Fruit fly (Drosophila melanogaster) whole organism, embryonic: ENCODE data around the gene CG34149.

Experiments
- CG10147 ChIP-seq: fragments of 200-800 bp; sonication (Bioruptor generic); optimal IDR thresholded peaks from 2 replicates; lab custom pipeline; 2019; ENCODE audit warnings: missing biosample characterization, mild to moderate bottlenecking, missing genetic modification characterization, moderate library complexity
- CG10366 ChIP-seq: fragments of 200-800 bp; sonication (Bioruptor generic); IDR thresholded peaks from 2 replicates; pipeline ENCODE4 v1.3.6; 2022; ENCODE audit warnings: missing biosample characterization, missing genetic modification characterization
- CG11247 ChIP-seq: fragments of 200-800 bp; sonication (Bioruptor generic); IDR thresholded peaks from 2 replicates; pipeline ENCODE4 v1.3.6; 2022; ENCODE audit warnings: missing biosample characterization, missing genetic modification characterization
- CG15514 ChIP-seq: fragments of 200-800 bp; sonication (Bioruptor generic); optimal IDR thresholded peaks from 3 replicates; lab custom pipeline; 2017; ENCODE audit warnings: missing biosample characterization, missing genetic modification characterization, mild to moderate bottlenecking, moderate library complexity, missing genetic modification reagents
- CG18011 ChIP-seq: fragments of 200-800 bp; sonication (Bioruptor generic); optimal IDR thresholded peaks from 2 replicates; lab custom pipeline; 2017; ENCODE audit warnings: missing biosample characterization, missing genetic modification characterization, mild to moderate bottlenecking, moderate library complexity, missing genotype
- CG18764 ChIP-seq: fragments of 200-800 bp; sonication (Bioruptor generic); optimal IDR thresholded peaks from 3 replicates; lab custom pipeline; 2016; ENCODE audit warnings: missing biosample characterization, missing genetic modification characterization
- CG2116 ChIP-seq: fragments of 200-800 bp; sonication (Bioruptor generic); optimal IDR thresholded peaks from 3 replicates; lab custom pipeline; 2018; ENCODE audit warnings: missing biosample characterization, mild to moderate bottlenecking, missing genetic modification characterization
- CG2678 ChIP-seq: fragments of 200-800 bp; sonication (Bioruptor generic); optimal IDR thresholded peaks from 3 replicates; lab custom pipeline; 2019; ENCODE audit warnings: missing biosample characterization, mild to moderate bottlenecking, missing genetic modification characterization, moderate library complexity
- CG32532 ChIP-seq: fragments of 200-800 bp; sonication (Bioruptor generic); IDR thresholded peaks from 2 replicates; pipeline ENCODE4 v1.3.6; 2022; ENCODE audit warnings: missing biosample characterization, missing genetic modification characterization
- CG32772 ChIP-seq: fragments of 200-800 bp; sonication (Bioruptor generic); IDR thresholded peaks from 2 replicates; pipeline ENCODE4 v1.3.6; 2022; ENCODE audit warnings: missing biosample characterization, missing genetic modification characterization
- CG34376 ChIP-seq: fragments of 200-800 bp; sonication (Bioruptor generic); optimal IDR thresholded peaks from 2 replicates; lab custom pipeline; 2018; ENCODE audit warnings: missing biosample characterization, mild to moderate bottlenecking, missing genetic modification characterization
- CG6813 ChIP-seq: fragments of 200-800 bp; sonication (Bioruptor generic); optimal IDR thresholded peaks from 2 replicates; lab custom pipeline; 2017; ENCODE audit warnings: missing biosample characterization, missing genetic modification characterization, mild to moderate bottlenecking, moderate library complexity, missing genetic modification reagents
- CG7839 ChIP-seq: fragments of 200-800 bp; sonication (Bioruptor generic); optimal IDR thresholded peaks from 3 replicates; lab custom pipeline; 2018; ENCODE audit warnings: missing biosample characterization, mild to moderate bottlenecking, missing genetic modification characterization, moderate library complexity
- CG8924 ChIP-seq: fragments of 200-800 bp; optimal IDR thresholded peaks from 3 replicates; lab custom pipeline; 2019; ENCODE audit warnings: missing biosample characterization, mild to moderate bottlenecking, missing genetic modification characterization, moderate library complexity
- CG9437 ChIP-seq: fragments of 200-800 bp; sonication (Bioruptor generic); optimal IDR thresholded peaks from 2 replicates; lab custom pipeline; 2018; ENCODE audit warnings: missing biosample characterization, mild to moderate bottlenecking, missing genetic modification characterization
- CG9727 ChIP-seq: fragments of 200-800 bp; sonication (Bioruptor generic); optimal IDR thresholded peaks from 3 replicates; lab custom pipeline; 2017; ENCODE audit warnings: missing biosample characterization, mild to moderate bottlenecking, missing genetic modification characterization
- Ets65A ChIP-seq: fragments of 200-800 bp; sonication (Bioruptor generic); peaks from one replicate; lab custom pipeline; 2016; ENCODE audit warnings: missing biosample characterization, missing genetic modification characterization
- Ets97D ChIP-seq: fragments of 200-800 bp; sonication (Bioruptor generic); optimal IDR thresholded peaks from 3 replicates; lab custom pipeline; 2016; ENCODE audit warnings: missing biosample characterization, missing genetic modification characterization
- HmgD ChIP-seq: fragments of 200-800 bp; sonication (Bioruptor generic); optimal IDR thresholded peaks from 3 replicates; lab custom pipeline; 2016; ENCODE audit warnings: missing biosample characterization, missing genetic modification characterization
- Hmr ChIP-seq: fragments of 200-800 bp; sonication (Bioruptor generic); optimal IDR thresholded peaks from 3 replicates; lab custom pipeline; 2017; ENCODE audit warnings: mild to moderate bottlenecking, missing biosample characterization, missing genetic modification reagents, missing genetic modification characterization
- Hr3 ChIP-seq: fragments of 200-800 bp; sonication (Bioruptor generic); optimal IDR thresholded peaks from 3 replicates; lab custom pipeline; 2016; ENCODE audit warnings: missing biosample characterization, missing genetic modification characterization
- Med ChIP-seq: fragments of 200-800 bp; sonication (Bioruptor generic); peaks from one replicate; lab custom pipeline; 2016; ENCODE audit warnings: missing biosample characterization, missing genetic modification characterization, mild to moderate bottlenecking, inconsistent platforms, moderate library complexity
- Mes4 ChIP-seq: fragments of 200-800 bp; sonication (Bioruptor generic); optimal IDR thresholded peaks from 2 replicates; lab custom pipeline; 2016; ENCODE audit warnings: missing biosample characterization, missing genetic modification characterization
- NC2β ChIP-seq: fragments of 200-800 bp; sonication (Bioruptor generic); optimal IDR thresholded peaks from 2 replicates; lab custom pipeline; 2016; ENCODE audit warnings: missing biosample characterization, missing genetic modification characterization
- Pdp1 ChIP-seq, 2 experiments: fragments of 200-800 bp; sonication (Bioruptor generic); optimal IDR thresholded peaks; 3 replicates each; lab custom pipeline; 2016; ENCODE audit warnings: missing biosample characterization in 2 of 2, missing genetic modification characterization in 2 of 2, mild to moderate bottlenecking in 1 of 2, moderate library complexity in 1 of 2
- Rfx ChIP-seq: fragments of 200-800 bp; sonication (Bioruptor generic); IDR thresholded peaks from 2 replicates; pipeline ENCODE4 v1.3.6; 2022; ENCODE audit warnings: missing biosample characterization, missing genetic modification characterization
- Sox102F ChIP-seq: fragments of 200-800 bp; sonication (Bioruptor generic); optimal IDR thresholded peaks from 2 replicates; lab custom pipeline; 2018; ENCODE audit warnings: missing biosample characterization, mild to moderate bottlenecking, missing genetic modification characterization, moderate library complexity
- Xrp1 ChIP-seq: fragments of 200-800 bp; sonication (Bioruptor generic); IDR thresholded peaks from 2 replicates; pipeline ENCODE4 v1.3.6; 2022; ENCODE audit warnings: missing biosample characterization, missing genetic modification characterization
- ato ChIP-seq: fragments of 200-800 bp; sonication (Bioruptor generic); IDR thresholded peaks from 2 replicates; pipeline ENCODE4 v1.3.6; 2022; ENCODE audit warnings: missing biosample characterization, missing genetic modification characterization; ENCODE audit not compliant: partially characterized antibody
- ci ChIP-seq: fragments of 200-800 bp; sonication (Bioruptor generic); IDR thresholded peaks from 3 replicates; pipeline ENCODE4 v1.3.6; 2022; ENCODE audit warnings: missing biosample characterization, missing genetic modification characterization
- corto ChIP-seq: fragments of 200-800 bp; sonication (Bioruptor generic); optimal IDR thresholded peaks from 2 replicates; lab custom pipeline; 2016; ENCODE audit warnings: missing biosample characterization, mild to moderate bottlenecking, missing genetic modification characterization, moderate library complexity
- dmrt99B ChIP-seq: fragments of 200-800 bp; sonication (Bioruptor generic); optimal IDR thresholded peaks from 2 replicates; lab custom pipeline; 2018; ENCODE audit warnings: missing biosample characterization, mild to moderate bottlenecking, missing genetic modification characterization, moderate library complexity
- esg ChIP-seq: fragments of 200-800 bp; sonication (Bioruptor generic); conservative IDR thresholded peaks from 2 replicates; pipeline ENCODE4 v1.3.6; 2022; ENCODE audit warnings: missing biosample characterization, missing genetic modification characterization
- fd96Cb ChIP-seq: fragments of 200-800 bp; sonication (Bioruptor generic); optimal IDR thresholded peaks from 2 replicates; lab custom pipeline; 2018; ENCODE audit warnings: missing biosample characterization, mild to moderate bottlenecking, missing genetic modification characterization, moderate library complexity
- gem ChIP-seq: fragments of 200-800 bp; sonication (Bioruptor generic); optimal IDR thresholded peaks from 2 replicates; lab custom pipeline; 2019; ENCODE audit warnings: missing biosample characterization, mild to moderate bottlenecking, missing genetic modification characterization, moderate library complexity
- ind ChIP-seq: fragments of 200-800 bp; sonication (Bioruptor generic); optimal IDR thresholded peaks from 3 replicates; lab custom pipeline; 2016; ENCODE audit warnings: missing biosample characterization, missing genetic modification characterization
- jigr1 ChIP-seq: fragments of 200-800 bp; sonication (Bioruptor generic); IDR thresholded peaks from 3 replicates; pipeline ENCODE4 v1.3.6; 2022; ENCODE audit warnings: missing biosample characterization, missing genetic modification characterization
- lab ChIP-seq: fragments of 200-800 bp; sonication (Bioruptor generic); optimal IDR thresholded peaks from 3 replicates; lab custom pipeline; 2017; ENCODE audit warnings: missing biosample characterization, missing genetic modification characterization, mild to moderate bottlenecking, moderate library complexity, missing genetic modification reagents
- maf-S ChIP-seq: fragments of 200-800 bp; sonication (Bioruptor generic); optimal IDR thresholded peaks from 2 replicates; lab custom pipeline; 2016; ENCODE audit warnings: missing biosample characterization, missing genetic modification characterization
- mam ChIP-seq: fragments of 200-800 bp; sonication (Bioruptor generic); optimal IDR thresholded peaks from 3 replicates; lab custom pipeline; 2016; ENCODE audit warnings: missing biosample characterization, missing genetic modification characterization
- prd ChIP-seq, 3 experiments: fragments of >200 bp in 2 of 3; fragments of 200-800 bp in 1 of 3; sonication (Bioruptor generic) in 1 of 3; optimal IDR thresholded peaks in 2 of 3; IDR thresholded peaks in 1 of 3; 2 replicates in 2 of 3; 3 replicates in 1 of 3; pipeline versions ENCODE4 v1.3.6 to Lab custom; 2017 to 2022; ENCODE audit warnings: missing biosample characterization in 1 of 3, missing genetic modification characterization in 1 of 3
- sens ChIP-seq: fragments of 200-800 bp; sonication (Bioruptor generic); peaks from one replicate; lab custom pipeline; 2016; ENCODE audit warnings: missing biosample characterization, missing genetic modification characterization
- shn ChIP-seq: fragments of 200-800 bp; sonication (Bioruptor generic); optimal IDR thresholded peaks from 3 replicates; lab custom pipeline; 2016; ENCODE audit warnings: missing biosample characterization, missing genetic modification characterization
- slbo ChIP-seq: fragments of 200-800 bp; sonication (Bioruptor generic); IDR thresholded peaks from 2 replicates; pipeline ENCODE4 v1.3.6; 2022; ENCODE audit warnings: missing biosample characterization, missing genetic modification characterization
- sob ChIP-seq: fragments of 200-800 bp; sonication (Bioruptor generic); IDR thresholded peaks from 2 replicates; pipeline ENCODE4 v1.3.6; 2022; ENCODE audit warnings: missing biosample characterization, missing genetic modification characterization
- tio ChIP-seq: fragments of 200-800 bp; sonication (Bioruptor generic); optimal IDR thresholded peaks from 2 replicates; lab custom pipeline; 2017; ENCODE audit warnings: missing biosample characterization, missing genetic modification characterization, inconsistent platforms
- vvl ChIP-seq: fragments of 200-800 bp; sonication (Bioruptor generic); IDR thresholded peaks from 2 replicates; pipeline ENCODE4 v1.3.6; 2022; ENCODE audit warnings: missing biosample characterization, missing genetic modification characterization
- zfh1 ChIP-seq: fragments of 200-800 bp; sonication (Bioruptor generic); IDR thresholded peaks from 3 replicates; pipeline ENCODE4 v1.3.6; 2022; ENCODE audit warnings: missing biosample characterization, missing genetic modification characterization

Gene CG34149

dm6 chr3R:22339510-22339909 is 40.4 kb upstream of the CG34149 start (continued):
- no peak for TF ChIP-seq CG11247
- TF ChIP-seq HmgD (GFP tag; lab: Kevin White, UChicago): no peak
- peak; percentile 29 for TF ChIP-seq CG2678 (tag; lab: Kevin White, UChicago)
- TF ChIP-seq CG32772 (GFP tag; lab: Robert Waterston, UW): peak; percentile 25; the same call in 1 of the 2 replicates
- peak; percentile 6 for TF ChIP-seq mam (GFP tag; lab: Kevin White, UChicago)
- peak; percentile 24 for TF ChIP-seq Hmr (GFP tag; lab: Kevin White, UChicago)
- peak; percentile 76 for TF ChIP-seq Med (GFP tag; lab: Kevin White, UChicago)
- no peak for TF ChIP-seq Mes4
- TF ChIP-seq Pdp1 (GFP tag; optimal IDR thresholded peaks at IDR 0.05; lab: Kevin White, UChicago): peak in 1 of 2 experiments; percentile 43
- TF ChIP-seq CG9727: peak; percentile 17
- no peak for TF ChIP-seq shn (GFP tag; lab: Kevin White, UChicago)
- no peak for TF ChIP-seq Ets97D (GFP tag; lab: Kevin White, UChicago)
- no peak for TF ChIP-seq CG10366 (GFP tag; lab: Robert Waterston, UW)
- TF ChIP-seq CG15514: peak; percentile 1
- TF ChIP-seq vvl (GFP tag; lab: Robert Waterston, UW): 0 out of 2 replicates have a peak, but pooled peaks have one; percentile 35
- TF ChIP-seq tio: no peak
- TF ChIP-seq fd96Cb (tag; lab: Kevin White, UChicago): no peak
- no peak for TF ChIP-seq corto (GFP tag; lab: Kevin White, UChicago)
- TF ChIP-seq sens (GFP tag; lab: Kevin White, UChicago): peak; percentile 85
- TF ChIP-seq CG18011: no peak
- 0 out of 3 replicates have a peak, but pooled peaks have one; percentile 32 for TF ChIP-seq zfh1 (GFP tag; lab: Robert Waterston, UW)
- TF ChIP-seq jigr1 (GFP tag; lab: Robert Waterston, UW): no peak
- peak; percentile 50 for TF ChIP-seq dmrt99B
- peak; percentile 41 for TF ChIP-seq gem (tag; lab: Kevin White, UChicago)
- TF ChIP-seq CG6813 (GFP tag; lab: Kevin White, UChicago): no peak
- peak; percentile 36 for TF ChIP-seq CG7839
- TF ChIP-seq Xrp1 (GFP tag; lab: Robert Waterston, UW): peak; percentile 59
- TF ChIP-seq maf-S (GFP tag; lab: Kevin White, UChicago): peak; percentile 1
- peak; percentile 19; the same call in 1 of the 2 replicates for TF ChIP-seq slbo (GFP tag; lab: Robert Waterston, UW)
- TF ChIP-seq Rfx (GFP tag; lab: Robert Waterston, UW): 0 out of 2 replicates have a peak, but pooled peaks have one; percentile 15
- peak; percentile 39 for TF ChIP-seq lab
- TF ChIP-seq CG8924 (tag; lab: Kevin White, UChicago): no peak
- no peak for TF ChIP-seq Hr3 (GFP tag; lab: Kevin White, UChicago)
- no peak for TF ChIP-seq CG32532 (GFP tag; lab: Robert Waterston, UW)
- peak; percentile 8 for TF ChIP-seq ind (GFP tag; lab: Kevin White, UChicago)
- TF ChIP-seq CG9437: no peak
- no peak for TF ChIP-seq CG10147 (GFP tag; lab: Kevin White, UChicago)
- TF ChIP-seq ci (GFP tag; lab: Robert Waterston, UW): 0 out of 3 replicates have a peak, but pooled peaks have one; percentile 30
- TF ChIP-seq esg (GFP tag; lab: Robert Waterston, UW): no peak
- peak; percentile 12 for TF ChIP-seq Sox102F (GFP tag; lab: Kevin White, UChicago)
- no peak for TF ChIP-seq CG34376 (GFP tag; lab: Kevin White, UChicago)
- peak; percentile 37; the same call in 1 of the 2 replicates for TF ChIP-seq sob (GFP tag; lab: Robert Waterston, UW)
- no peak for TF ChIP-seq CG2116 (GFP tag; lab: Kevin White, UChicago)
- peak; percentile 64 for TF ChIP-seq Ets65A
- TF ChIP-seq NC2β (GFP tag; lab: Kevin White, UChicago): no peak
- no peak for TF ChIP-seq prd (optimal IDR thresholded peaks at IDR 0.05; lab: Kevin White, UChicago)
- peak; percentile 30; the same call in 1 of the 3 replicates for TF ChIP-seq prd (GFP tag; IDR thresholded peaks at IDR 0.05; lab: Robert Waterston, UW)
- TF ChIP-seq CG18764 (GFP tag; lab: Kevin White, UChicago): no peak
- no peak for TF ChIP-seq ato
